Fruit fly (Drosophila melanogaster): ENCODE results near the gene Dhc98D.

The Dhc98D gene

dm6 chr3R:28545663-28546062, 58.9 kb downstream of the Dhc98D start (continued):
- TF ChIP-seq crol (GFP tag; IDR thresholded peaks at IDR 0.05): no peak

- TF ChIP-seq pho (GFP tag; optimal IDR thresholded peaks at IDR 0.05) (no peak), sisA (GFP tag; IDR thresholded peaks at IDR 0.05) (no peak), gro (GFP tag; optimal IDR thresholded peaks at IDR 0.05) (peak; percentile 21), tll (GFP tag; optimal IDR thresholded peaks at IDR 0.05) (peak in 1 of 2 experiments; percentile 38), CG1832 (GFP tag; optimal IDR thresholded peaks at IDR 0.05) (peak; percentile 28), ab (GFP tag; optimal IDR thresholded peaks at IDR 0.05) (no peak), twi (tag; optimal IDR thresholded peaks at IDR 0.05) (peak; percentile 31), D (optimal IDR thresholded peaks at IDR 0.05) (peak; percentile 88), D (GFP tag; optimal IDR thresholded peaks at IDR 0.05) (no peak), CG13296 (GFP tag; optimal IDR thresholded peaks at IDR 0.05) (no peak), CG17612 (GFP tag; IDR thresholded peaks at IDR 0.05) (no peak), ato (GFP tag; IDR thresholded peaks at IDR 0.05; ENCODE audit: partially characterized antibody) (no peak), Taf1 (GFP tag; IDR thresholded peaks at IDR 0.05) (no peak), Adf1 (GFP tag; IDR thresholded peaks at IDR 0.05) (peak; percentile 64), Gsc (GFP tag; IDR thresholded peaks at IDR 0.05) (no peak), CG10462 (GFP tag; optimal IDR thresholded peaks at IDR 0.05) (no peak), CG6689 (GFP tag; IDR thresholded peaks at IDR 0.05) (no peak), run (tag; optimal IDR thresholded peaks at IDR 0.05) (no peak), repo (GFP tag; optimal IDR thresholded peaks at IDR 0.05) (no peak), CG1024 (GFP tag; IDR thresholded peaks at IDR 0.05) (no peak), cg (GFP tag; optimal IDR thresholded peaks at IDR 0.05) (peak; percentile 99), bsh (GFP tag; optimal IDR thresholded peaks at IDR 0.05) (no peak), CG13624 (GFP tag; optimal IDR thresholded peaks at IDR 0.05) (peak; percentile 34), dmrt11E (tag; optimal IDR thresholded peaks at IDR 0.05) (no peak), CG30431 (GFP tag; optimal IDR thresholded peaks at IDR 0.05) (no peak), amos (GFP tag; IDR thresholded peaks at IDR 0.05; ENCODE audit: partially characterized antibody) (peak; percentile 13; the same call in 1 of the 2 replicates), Poxn (GFP tag; IDR thresholded peaks at IDR 0.05) (no peak), slp2 (GFP tag; optimal IDR thresholded peaks at IDR 0.05) (no peak), Atf6 (GFP tag; IDR thresholded peaks at IDR 0.05) (no peak), zfh1 (GFP tag; IDR thresholded peaks at IDR 0.05) (0 out of 3 replicates have a peak, but pooled peaks have one; percentile 27), sug (tag; optimal IDR thresholded peaks at IDR 0.05) (peak; percentile 6), Rfx (GFP tag; IDR thresholded peaks at IDR 0.05) (peak; percentile 53), schlank (tag; optimal IDR thresholded peaks at IDR 0.05) (no peak), caup (GFP tag; optimal IDR thresholded peaks at IDR 0.05; ENCODE audit: severe bottlenecking) (peak; percentile 44), CG10543 (GFP tag; optimal IDR thresholded peaks at IDR 0.05) (peak; percentile 19), sens (GFP tag) (peak; percentile 62), CG18476 (GFP tag; optimal IDR thresholded peaks at IDR 0.05) (peak; percentile 97), CG4424 (GFP tag; optimal IDR thresholded peaks at IDR 0.05) (no peak), CG2120 (GFP tag; optimal IDR thresholded peaks at IDR 0.05) (peak; percentile 16), NFAT (GFP tag; IDR thresholded peaks at IDR 0.05) (0 out of 2 replicates have a peak, but pooled peaks have one; percentile 16), ewg (GFP tag; optimal IDR thresholded peaks at IDR 0.05) (peak; percentile 95), Eip74EF (GFP tag; optimal IDR thresholded peaks at IDR 0.05) (no peak), Side (GFP tag; optimal IDR thresholded peaks at IDR 0.05) (no peak), mirr (GFP tag; optimal IDR thresholded peaks at IDR 0.05) (peak; percentile 28), aop (GFP tag; IDR thresholded peaks at IDR 0.05) (no peak), Bgb (GFP tag; IDR thresholded peaks at IDR 0.05; ENCODE audit: partially characterized antibody) (peak; percentile 37; the same call in 1 of the 2 replicates), CG17328 (GFP tag; IDR thresholded peaks at IDR 0.05) (0 out of 2 replicates have a peak, but pooled peaks have one; percentile 19)
Observed at dm6 chr3R:28547129-28547753, 60.5 kb downstream of the Dhc98D start.

Data from whole organism, embryonic.